Fruit fly (Drosophila melanogaster): ENCODE measurements around the gene CG15025.
A peak's percentile ranks its signal among the peaks of the same experiment; 100 is the strongest.

CG15025 gene

dm6 chr3R:19498672-19499373 is 7.9 kb upstream of the CG15025 start (continued):
- TF ChIP-seq Deaf1 (tag; optimal IDR thresholded peaks at IDR 0.05) (peak; percentile 70), Camta (GFP tag; optimal IDR thresholded peaks at IDR 0.05) (peak; percentile 79), tll (GFP tag; optimal IDR thresholded peaks at IDR 0.05) (no peak), stc (GFP tag; IDR thresholded peaks at IDR 0.05) (peak; percentile 92), mirr (GFP tag; optimal IDR thresholded peaks at IDR 0.05) (peak; percentile 84), CG13424 (tag; optimal IDR thresholded peaks at IDR 0.05) (peak; percentile 95), Hr3 (GFP tag; optimal IDR thresholded peaks at IDR 0.05) (peak; percentile 91), CG43689 (GFP tag; IDR thresholded peaks at IDR 0.05) (peak; percentile 84), gem (tag; optimal IDR thresholded peaks at IDR 0.05) (peak; percentile 95), CG18764 (GFP tag; optimal IDR thresholded peaks at IDR 0.05) (peak; percentile 82), Xbp1 (GFP tag; optimal IDR thresholded peaks at IDR 0.05) (peak; percentile 95), CG7357 (GFP tag; IDR thresholded peaks at IDR 0.05) (peak; percentile 90), hbn (GFP tag; IDR thresholded peaks at IDR 0.05; ENCODE audit: partially characterized antibody) (no peak), br (optimal IDR thresholded peaks at IDR 0.05) (no peak), GATAe (GFP tag; conservative IDR thresholded peaks at IDR 0.05) (peak; percentile 84), pita (GFP tag; optimal IDR thresholded peaks at IDR 0.05) (no peak), Atf3 (GFP tag; optimal IDR thresholded peaks at IDR 0.05) (peak; percentile 71), Dad (GFP tag; optimal IDR thresholded peaks at IDR 0.05) (peak; percentile 71), gro (GFP tag; optimal IDR thresholded peaks at IDR 0.05) (peak; percentile 90), CG4820 (GFP tag; optimal IDR thresholded peaks at IDR 0.05) (peak; percentile 93), chm (GFP tag; IDR thresholded peaks at IDR 0.05) (peak; percentile 90), wek (GFP tag; optimal IDR thresholded peaks at IDR 0.05) (peak; percentile 70), TFAM (GFP tag; optimal IDR thresholded peaks at IDR 0.05) (peak; percentile 22), mld (GFP tag; IDR thresholded peaks at IDR 0.05; ENCODE audit: partially characterized antibody) (no peak), Dfd (GFP tag; optimal IDR thresholded peaks at IDR 0.05) (no peak), ase (GFP tag; IDR thresholded peaks at IDR 0.05) (peak; percentile 93), Tbp (GFP tag; optimal IDR thresholded peaks at IDR 0.05) (no peak), CG11723 (GFP tag; optimal IDR thresholded peaks at IDR 0.05) (peak; percentile 90), CG2199 (GFP tag; IDR thresholded peaks at IDR 0.05) (peak; percentile 56; the same call in 1 of the 3 replicates), ems (GFP tag; optimal IDR thresholded peaks at IDR 0.05) (peak; percentile 74), Sox100B (GFP tag; optimal IDR thresholded peaks at IDR 0.05) (peak; percentile 88), CG17568 (GFP tag; optimal IDR thresholded peaks at IDR 0.05) (peak; percentile 87), CG4854 (GFP tag; optimal IDR thresholded peaks at IDR 0.05) (peak; percentile 73), pzg (GFP tag; optimal IDR thresholded peaks at IDR 0.05) (peak; percentile 22), corto (GFP tag; optimal IDR thresholded peaks at IDR 0.05) (no peak), CG6683 (GFP tag; optimal IDR thresholded peaks at IDR 0.05) (peak; percentile 95), Nf-YB (GFP tag; optimal IDR thresholded peaks at IDR 0.05) (peak; percentile 74), caup (GFP tag; optimal IDR thresholded peaks at IDR 0.05; ENCODE audit: severe bottlenecking) (peak; percentile 97), CG16813 (GFP tag; IDR thresholded peaks at IDR 0.05; ENCODE audit: partially characterized antibody) (no peak), nau (GFP tag; optimal IDR thresholded peaks at IDR 0.05) (peak; percentile 88), CG6254 (GFP tag; optimal IDR thresholded peaks at IDR 0.05) (peak; percentile 76), bbx (GFP tag; IDR thresholded peaks at IDR 0.05; ENCODE audit: partially characterized antibody) (0 out of 2 replicates have a peak, but pooled peaks have one; percentile 20), CG11247 (GFP tag; IDR thresholded peaks at IDR 0.05) (peak; percentile 94), Hey (tag; optimal IDR thresholded peaks at IDR 0.05) (peak; percentile 78), CG31388 (GFP tag; optimal IDR thresholded peaks at IDR 0.05) (peak; percentile 75), Fer2 (tag; optimal IDR thresholded peaks at IDR 0.05) (peak; percentile 93), B-H1 (GFP tag; IDR thresholded peaks at IDR 0.05) (peak; percentile 93), ERR (GFP tag; optimal IDR thresholded peaks at IDR 0.05) (peak; percentile 89), gsb-n (tag; optimal IDR thresholded peaks at IDR 0.05) (peak; percentile 80)

Data from whole organism, embryonic.